Worm (Caenorhabditis elegans): ENCODE results near the gene gst-26.

DNA sequence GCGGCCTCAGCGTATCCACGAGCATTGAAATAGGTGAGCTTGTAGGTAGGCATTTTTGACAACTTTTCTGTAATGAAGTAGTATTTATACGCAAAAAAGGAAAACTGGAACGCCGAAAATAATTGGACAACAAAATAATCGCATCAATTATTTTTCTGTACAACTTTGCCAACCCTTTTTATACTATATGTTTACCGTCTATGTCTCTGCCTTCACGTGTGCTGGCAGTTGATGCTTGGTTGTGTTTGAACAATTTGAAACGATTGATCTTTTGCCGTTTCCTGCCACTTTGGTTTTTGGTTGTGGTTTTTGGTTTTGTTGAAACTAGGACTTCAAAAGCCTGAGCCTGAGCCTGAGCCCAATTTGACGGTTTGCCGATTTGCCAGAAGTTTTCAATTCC lies 3.0 kb upstream of the gst-26 start, which contains the start of gene gst-28:
- no peak for TF ChIP-seq hmg-20 (GFP tag; IDR thresholded peaks at IDR 0.05)
- no peak for TF ChIP-seq F55B11.4 (tag; optimal IDR thresholded peaks at IDR 0.05; ENCODE audit: borderline replicate concordance, insufficient read depth)
